Worm (Caenorhabditis elegans) whole organism, L2 larva: ENCODE data around the gene pssy-2.

Experiments
- R02D3.7 ChIP-seq: fragments of 150-350 bp; optimal IDR thresholded peaks from 2 replicates; lab custom pipeline; 2014; ENCODE audit warnings: missing biosample characterization, missing genetic modification characterization
- aly-2 ChIP-seq: fragments of 150-350 bp; optimal IDR thresholded peaks from 2 replicates; lab custom pipeline; 2014; ENCODE audit warnings: missing biosample characterization, missing genetic modification characterization
- ama-1 ChIP-seq: fragments of 150-350 bp; optimal IDR thresholded peaks from 2 replicates; lab custom pipeline; 2018; ENCODE audit warnings: inconsistent platforms
- crh-2 ChIP-seq: sonication (generic microtip); optimal IDR thresholded peaks from 2 replicates; lab custom pipeline; 2017; ENCODE audit warnings: missing biosample characterization, missing genetic modification characterization
- fos-1 ChIP-seq: fragments of 150-350 bp; optimal IDR thresholded peaks from 2 replicates; lab custom pipeline; 2014; ENCODE audit warnings: missing biosample characterization, missing genetic modification characterization
- nhr-6 ChIP-seq: fragments of 150-350 bp; optimal IDR thresholded peaks from 2 replicates; lab custom pipeline; 2014; ENCODE audit warnings: missing biosample characterization, missing genetic modification characterization
- unc-39 ChIP-seq: fragments of 150-350 bp; optimal IDR thresholded peaks from 2 replicates; lab custom pipeline; 2014; ENCODE audit warnings: missing biosample characterization, missing genetic modification characterization

- TF ChIP-seq nhr-6 (tag; lab: Kevin White, UChicago) (peak; percentile 60), R02D3.7 (no peak), fos-1 (tag; lab: Kevin White, UChicago) (peak; percentile 63), aly-2 (tag; lab: Kevin White, UChicago) (peak; percentile 8), unc-39 (tag; lab: Kevin White, UChicago) (no peak), ama-1 (lab: Kevin White, UChicago) (peak; percentile 96), crh-2 (peak; percentile 90)
These were observed 6.9 kb upstream of the pssy-2 start, which contains the start of gene kel-3 for ce11 chrIII:13464493-13465362.
